Worm (Caenorhabditis elegans): Measurements from ENCODE around the gene far-7.

- TF ChIP-seq W03F9.2 (tag; optimal IDR thresholded peaks at IDR 0.05) (no peak), him-1 (tag; optimal IDR thresholded peaks at IDR 0.05) (no peak)
Observed at ce11 chrII:303927-304711, 15.5 kb upstream of the far-7 start.

All from whole organism, L4/young adult.